Worm (Caenorhabditis elegans) whole organism, L4 larva: ENCODE data around the gene taf-6.2.

Experiments
- D1046.2 ChIP-seq: fragments of 200-800 bp; sonication (Bioruptor generic); IDR thresholded peaks from 2 replicates; pipeline ENCODE4 v1.3.6; 2022; ENCODE audit warnings: missing genetic modification characterization, missing compliant biosample characterization
- F10B5.3 ChIP-seq: sonication (generic microtip); optimal IDR thresholded peaks from 2 replicates; lab custom pipeline; 2016; ENCODE audit warnings: mild to moderate bottlenecking, missing genetic modification characterization, missing compliant biosample characterization
- R02D3.7 ChIP-seq: fragments of 150-350 bp; sonication (generic microtip); optimal IDR thresholded peaks from 3 replicates; lab custom pipeline; 2014; ENCODE audit warnings: missing biosample characterization, missing genetic modification characterization
- T20F7.1 ChIP-seq: fragments of 200-800 bp; sonication (Bioruptor generic); optimal IDR thresholded peaks from 2 replicates; lab custom pipeline; 2018; ENCODE audit warnings: mild to moderate bottlenecking, missing genetic modification characterization, missing compliant biosample characterization
- Y5F2A.4 ChIP-seq: fragments of 200-800 bp; sonication (Bioruptor generic); optimal IDR thresholded peaks from 2 replicates; lab custom pipeline; 2018; ENCODE audit warnings: mild to moderate bottlenecking, missing genetic modification characterization, missing compliant biosample characterization
- ZK337.2 ChIP-seq: fragments of 200-800 bp; sonication (Bioruptor generic); IDR thresholded peaks from 2 replicates; pipeline ENCODE4 v1.3.6; 2022; ENCODE audit warnings: missing genetic modification reagents, missing genetic modification characterization, missing compliant biosample characterization
- aha-1 ChIP-seq: fragments of 150-350 bp; peaks from one replicate; lab custom pipeline; 2014; ENCODE audit warnings: missing biosample characterization, missing genetic modification characterization
- aly-2 ChIP-seq: sonication (generic microtip); optimal IDR thresholded peaks from 2 replicates; lab custom pipeline; 2018; ENCODE audit warnings: missing biosample characterization, missing genetic modification characterization
- ceh-32 ChIP-seq: sonication (generic microtip); optimal IDR thresholded peaks from 2 replicates; lab custom pipeline; 2016; ENCODE audit warnings: mild to moderate bottlenecking, missing genetic modification characterization, missing compliant biosample characterization; ENCODE audit not compliant: poor library complexity
- daf-8 ChIP-seq: fragments of 200-800 bp; sonication (Bioruptor generic); IDR thresholded peaks from 2 replicates; pipeline ENCODE4 v1.3.6; 2022; ENCODE audit warnings: missing genetic modification characterization, missing compliant biosample characterization
- dmd-8 ChIP-seq: fragments of 200-800 bp; sonication (Bioruptor generic); IDR thresholded peaks from 2 replicates; pipeline ENCODE4 v1.3.6; 2022; ENCODE audit warnings: missing genetic modification characterization, missing compliant biosample characterization
- dpl-1 ChIP-seq: fragments of 150-350 bp; optimal IDR thresholded peaks from 2 replicates; lab custom pipeline; 2014; ENCODE audit warnings: missing biosample characterization, missing genetic modification reagents, missing genetic modification characterization
- dve-1 ChIP-seq: sonication (generic microtip); optimal IDR thresholded peaks from 2 replicates; lab custom pipeline; 2017; ENCODE audit warnings: antibody characterized with exemption, mild to moderate bottlenecking, missing genetic modification characterization, missing compliant biosample characterization; ENCODE audit not compliant: insufficient read depth
- egl-43 ChIP-seq: fragments of 200-800 bp; sonication (Bioruptor generic); IDR thresholded peaks from 2 replicates; pipeline ENCODE4 v1.3.6; 2022; ENCODE audit warnings: missing genetic modification reagents, missing genetic modification characterization, missing compliant biosample characterization
- fkh-10 ChIP-seq: fragments of 150-350 bp; optimal IDR thresholded peaks from 2 replicates; lab custom pipeline; 2014; ENCODE audit warnings: missing biosample characterization, missing genetic modification reagents, missing genetic modification characterization
- fos-1 ChIP-seq: fragments of 150-350 bp; optimal IDR thresholded peaks from 2 replicates; lab custom pipeline; 2014; ENCODE audit warnings: missing biosample characterization, missing genetic modification characterization
- gei-8 ChIP-seq: fragments of 200-800 bp; sonication (Bioruptor generic); optimal IDR thresholded peaks from 2 replicates; lab custom pipeline; 2018; ENCODE audit warnings: mild to moderate bottlenecking, missing genetic modification characterization, missing compliant biosample characterization
- hlh-11 ChIP-seq: fragments of 200-800 bp; sonication (Bioruptor generic); optimal IDR thresholded peaks from 2 replicates; lab custom pipeline; 2018; ENCODE audit warnings: mild to moderate bottlenecking, missing genetic modification characterization, missing compliant biosample characterization
- jun-1 ChIP-seq: fragments of 150-350 bp; optimal IDR thresholded peaks from 2 replicates; lab custom pipeline; 2014; ENCODE audit warnings: missing biosample characterization, missing genetic modification reagents, missing genetic modification characterization
- lin-38 ChIP-seq: fragments of 200-800 bp; sonication (Bioruptor generic); IDR thresholded peaks from 2 replicates; pipeline ENCODE4 v1.3.6; 2022; ENCODE audit warnings: missing genetic modification reagents, missing genetic modification characterization, missing compliant biosample characterization
- madf-5 ChIP-seq, 2 experiments: fragments of 200-800 bp; sonication (Bioruptor generic); IDR thresholded peaks; 2 replicates each; pipeline ENCODE4 v1.3.6; 2022; ENCODE audit warnings: missing compliant biosample characterization in 2 of 2, missing genetic modification characterization in 2 of 2
- madf-9 ChIP-seq: fragments of 200-800 bp; sonication (Bioruptor generic); conservative IDR thresholded peaks from 2 replicates; pipeline ENCODE4 v1.3.6; 2022; ENCODE audit warnings: missing genetic modification reagents, missing genetic modification characterization, missing compliant biosample characterization
- mes-2 ChIP-seq: sonication (generic microtip); optimal IDR thresholded peaks from 2 replicates; lab custom pipeline; 2016; ENCODE audit warnings: missing genotype, mild to moderate bottlenecking, missing genetic modification characterization, missing compliant biosample characterization; ENCODE audit not compliant: poor library complexity, severe bottlenecking
- nhr-11 ChIP-seq: fragments of 150-350 bp; optimal IDR thresholded peaks from 2 replicates; lab custom pipeline; 2014; ENCODE audit warnings: missing biosample characterization, missing genetic modification characterization
- nhr-28 ChIP-seq: fragments of 150-350 bp; optimal IDR thresholded peaks from 2 replicates; lab custom pipeline; 2014; ENCODE audit warnings: missing biosample characterization, missing genetic modification characterization
- nhr-41 ChIP-seq: fragments of 200-800 bp; sonication (Bioruptor generic); IDR thresholded peaks from 2 replicates; pipeline ENCODE4 v1.3.6; 2022; ENCODE audit warnings: missing genetic modification reagents, missing genetic modification characterization, missing compliant biosample characterization
- nhr-76 ChIP-seq: fragments of 150-350 bp; optimal IDR thresholded peaks from 2 replicates; lab custom pipeline; 2014; ENCODE audit warnings: missing biosample characterization, missing genetic modification characterization
- nhr-77 ChIP-seq: fragments of 150-350 bp; optimal IDR thresholded peaks from 2 replicates; lab custom pipeline; 2014; ENCODE audit warnings: missing biosample characterization, missing genetic modification characterization
- pqm-1 ChIP-seq: sonication (generic microtip); optimal IDR thresholded peaks from 2 replicates; lab custom pipeline; 2017; ENCODE audit warnings: missing biosample characterization, missing genetic modification characterization
- rbr-2 ChIP-seq: sonication (generic microtip); optimal IDR thresholded peaks from 2 replicates; lab custom pipeline; 2016; ENCODE audit warnings: missing genotype, missing genetic modification characterization, missing compliant biosample characterization
- saeg-2 ChIP-seq: fragments of 200-800 bp; sonication (Bioruptor generic); IDR thresholded peaks from 2 replicates; pipeline ENCODE4 v1.3.6; 2022; ENCODE audit warnings: missing genetic modification reagents, missing genetic modification characterization, missing compliant biosample characterization
- set-16 ChIP-seq: fragments of 200-800 bp; sonication (Bioruptor generic); IDR thresholded peaks from 2 replicates; pipeline ENCODE4 v1.3.6; 2022; ENCODE audit warnings: missing genetic modification reagents, missing genetic modification characterization, missing compliant biosample characterization
- snpc-1.2 ChIP-seq: fragments of 200-800 bp; sonication (Bioruptor generic); IDR thresholded peaks from 2 replicates; pipeline ENCODE4 v1.3.6; 2022; ENCODE audit warnings: missing genetic modification reagents, missing genetic modification characterization, missing compliant biosample characterization
- tag-97 ChIP-seq: fragments of 200-800 bp; sonication (Bioruptor generic); IDR thresholded peaks from 2 replicates; pipeline ENCODE4 v1.3.6; 2022; ENCODE audit warnings: missing genetic modification characterization, missing compliant biosample characterization
- tra-1 ChIP-seq: fragments of 200-800 bp; sonication (Bioruptor generic); IDR thresholded peaks from 2 replicates; pipeline ENCODE4 v1.3.6; 2022; ENCODE audit warnings: missing genetic modification reagents, missing genetic modification characterization, missing compliant biosample characterization
- unc-130 ChIP-seq: sonication (generic microtip); optimal IDR thresholded peaks from 2 replicates; lab custom pipeline; 2016; ENCODE audit warnings: missing genetic modification reagents, missing genetic modification characterization, missing compliant biosample characterization
- unc-62 ChIP-seq, 3 experiments: fragments of 150-350 bp in 1 of 3; sonication (generic microtip); optimal IDR thresholded peaks in 2 of 3; peaks in 1 of 3; 1 replicate in 1 of 3; 2 replicates in 2 of 3; lab custom pipeline; 2014 to 2017; ENCODE audit warnings: missing biosample characterization in 3 of 3, missing genetic modification characterization in 3 of 3, missing genetic modification reagents in 3 of 3, missing genotype in 1 of 3
- zip-2 ChIP-seq: fragments of 150-350 bp; optimal IDR thresholded peaks from 2 replicates; lab custom pipeline; 2014; ENCODE audit warnings: missing biosample characterization, missing genetic modification characterization
- ztf-11 ChIP-seq: fragments of 150-350 bp; optimal IDR thresholded peaks from 2 replicates; lab custom pipeline; 2014; ENCODE audit warnings: missing biosample characterization, missing genetic modification characterization

taf-6.2 gene

DNA sequence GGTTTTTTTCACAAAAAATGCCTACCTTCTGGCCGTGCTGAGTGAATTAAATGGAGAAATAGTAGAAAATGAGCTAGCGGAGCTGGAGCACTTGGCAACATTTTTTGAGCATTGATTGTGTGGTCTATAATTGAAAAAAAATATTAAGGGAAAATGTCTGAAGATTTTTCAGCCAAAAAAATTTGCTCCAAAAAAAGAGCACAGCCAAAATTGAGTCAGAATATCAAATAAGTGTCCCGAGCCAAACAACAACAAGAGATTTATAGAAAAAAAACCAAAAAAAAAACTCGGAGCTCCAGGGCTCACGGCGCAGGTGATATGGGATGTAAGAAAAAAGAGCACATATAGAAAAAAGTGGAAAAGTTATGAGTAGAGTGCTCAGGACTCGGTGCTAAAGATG lies 25.9 kb downstream of the taf-6.2 start, which contains the start of gene fmil-1:
TSS of gene fmil-1 (minus strand) at position 101 of the 400 bp plus-strand sequence.
- no peak for TF ChIP-seq egl-43 (GFP tag; lab: Robert Waterston, UW)
- no peak for TF ChIP-seq fos-1 (tag; lab: Kevin White, UChicago)
- TF ChIP-seq Y5F2A.4 (GFP tag; lab: Kevin White, UChicago) = no peak
- no peak for TF ChIP-seq D1046.2 (GFP tag; lab: Robert Waterston, UW)
- no peak for TF ChIP-seq nhr-11 (tag; lab: Kevin White, UChicago)
- TF ChIP-seq ZK337.2 (GFP tag; lab: Robert Waterston, UW) = no peak
- TF ChIP-seq snpc-1.2 (GFP tag; lab: Robert Waterston, UW) = no peak
- no peak for TF ChIP-seq pqm-1 (tag; lab: Kevin White, UChicago)
- TF ChIP-seq nhr-77 (tag; lab: Kevin White, UChicago) = no peak
- no peak for TF ChIP-seq saeg-2 (GFP tag; lab: Robert Waterston, UW)

DNA sequence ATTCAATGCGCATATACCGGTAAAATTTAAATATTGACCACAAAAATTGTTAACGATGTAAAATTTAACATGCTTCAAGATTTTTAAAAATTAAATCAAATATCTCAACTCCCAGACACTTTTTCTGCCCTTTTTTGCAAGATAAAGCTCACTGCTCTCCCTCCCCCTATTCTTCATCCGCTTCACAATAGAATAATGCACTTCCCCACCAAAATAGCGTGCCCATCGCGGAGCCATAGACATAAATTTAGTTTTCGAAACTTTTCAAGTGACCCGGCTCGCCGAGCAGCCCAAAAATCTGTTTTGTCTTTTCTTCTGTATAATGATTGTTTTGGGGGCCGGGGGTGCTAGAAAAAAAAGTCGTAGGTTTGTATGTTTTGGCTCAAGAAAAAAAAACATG lies 26.7 kb downstream of the taf-6.2 start:
- TF ChIP-seq ceh-32 (tag; lab: Kevin White, UChicago) = no peak
- no peak for TF ChIP-seq lin-38
- no peak for TF ChIP-seq ztf-11 (tag; lab: Kevin White, UChicago)
- TF ChIP-seq madf-5 (GFP tag; IDR thresholded peaks at IDR 0.05; lab: Robert Waterston, UW) = no peak
- no peak for TF ChIP-seq daf-8 (GFP tag; lab: Robert Waterston, UW)
- TF ChIP-seq nhr-76 (tag; lab: Kevin White, UChicago) = no peak
- no peak for TF ChIP-seq dpl-1 (GFP tag; lab: Kevin White, UChicago)

DNA sequence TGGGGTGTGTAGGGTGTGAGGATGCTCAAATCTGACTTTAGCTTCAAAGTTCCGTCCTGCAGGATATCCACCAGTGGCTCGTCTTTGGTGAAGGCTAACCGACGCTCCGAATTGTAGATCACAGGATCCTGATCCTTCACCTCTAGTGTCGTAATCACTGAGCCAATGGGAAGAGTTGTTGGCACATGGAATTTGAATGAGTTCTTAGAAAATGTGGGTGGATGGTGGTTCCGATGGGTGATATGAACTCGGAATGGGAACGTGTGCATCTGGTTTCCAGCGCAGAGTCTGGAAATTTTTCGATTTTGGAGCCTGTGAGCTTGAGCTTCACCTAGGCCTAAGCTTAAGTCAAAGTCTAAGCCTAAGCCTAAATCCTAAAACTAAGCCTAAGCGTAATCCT lies 28.0 kb downstream of the taf-6.2 start:
- TF ChIP-seq mes-2 (tag; lab: Kevin White, UChicago) (no peak), dve-1 (tag; lab: Kevin White, UChicago) (no peak), fos-1 (tag; lab: Kevin White, UChicago) (no peak), saeg-2 (GFP tag; lab: Robert Waterston, UW) (no peak), ZK337.2 (GFP tag; lab: Robert Waterston, UW) (no peak), aha-1 (tag; lab: Kevin White, UChicago) (peak; percentile 92), gei-8 (no peak), nhr-77 (tag; lab: Kevin White, UChicago) (no peak), madf-9 (GFP tag; lab: Robert Waterston, UW) (no peak), zip-2 (no peak), tra-1 (0 out of 2 replicates have a peak, but pooled peaks have one; percentile 23)

DNA sequence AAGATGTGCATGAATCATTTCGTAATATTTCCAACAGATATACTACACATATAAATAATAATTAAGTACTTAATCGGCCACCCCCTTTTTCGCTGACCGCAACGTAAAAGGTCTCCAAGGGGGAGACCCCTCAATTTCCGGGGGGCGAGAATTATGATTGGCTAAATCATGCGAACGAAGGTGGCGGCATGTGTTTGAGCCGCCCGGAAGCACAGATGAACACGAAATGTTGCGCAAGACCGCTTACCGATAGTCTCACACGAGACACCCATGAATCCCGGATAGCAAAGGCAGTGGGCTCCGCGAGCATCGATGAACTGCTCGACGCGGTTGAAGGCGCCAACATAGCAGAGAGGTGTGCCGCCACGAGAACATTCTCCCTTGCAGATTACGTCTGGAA lies 29.4 kb downstream of the taf-6.2 start:
- no peak for TF ChIP-seq hlh-11 (tag; lab: Kevin White, UChicago)
- TF ChIP-seq fkh-10 (GFP tag; lab: Kevin White, UChicago) = no peak
- no peak for TF ChIP-seq nhr-28
- no peak for TF ChIP-seq nhr-76 (tag; lab: Kevin White, UChicago)
- peak in 1 of 2 experiments; percentile 67 for TF ChIP-seq unc-62 (GFP tag; optimal IDR thresholded peaks at IDR 0.05 in 1 of 2; lab: Kevin White, UChicago)
- TF ChIP-seq unc-62 (tag; optimal IDR thresholded peaks at IDR 0.05; lab: Kevin White, UChicago) = no peak
- TF ChIP-seq T20F7.1 (GFP tag; lab: Kevin White, UChicago) = no peak
- peak; percentile 36; the same call in 1 of the 2 replicates for TF ChIP-seq set-16 (GFP tag; lab: Robert Waterston, UW)
- no peak for TF ChIP-seq dmd-8 (GFP tag; lab: Robert Waterston, UW)
- no peak for TF ChIP-seq F10B5.3 (tag; lab: Kevin White, UChicago)
- TF ChIP-seq jun-1 (tag; lab: Kevin White, UChicago) = no peak
- TF ChIP-seq R02D3.7 (tag; lab: Kevin White, UChicago) = no peak
- no peak for TF ChIP-seq rbr-2
- no peak for TF ChIP-seq unc-130
- no peak for TF ChIP-seq tra-1
- no peak for TF ChIP-seq aly-2
- no peak for TF ChIP-seq nhr-41 (GFP tag; lab: Robert Waterston, UW)
- TF ChIP-seq tag-97 (GFP tag; lab: Robert Waterston, UW) = no peak
